Worm (Caenorhabditis elegans) whole organism, late embryonic: ENCODE results near the gene C18E9.5.

Source experiments
- F13H6.1 ChIP-seq: sonication (generic microtip); optimal IDR thresholded peaks from 2 replicates; lab custom pipeline; 2016; ENCODE audit warnings: missing genetic modification characterization, missing compliant biosample characterization
- K02D7.2 ChIP-seq: sonication (generic microtip); optimal IDR thresholded peaks from 2 replicates; lab custom pipeline; 2017; ENCODE audit warnings: mild to moderate bottlenecking, missing genetic modification characterization, missing compliant biosample characterization
- T23F11.4 ChIP-seq: fragments of 200-800 bp; sonication (Bioruptor generic); optimal IDR thresholded peaks from 2 replicates; lab custom pipeline; 2018; ENCODE audit warnings: mild to moderate bottlenecking, missing genetic modification characterization, missing compliant biosample characterization
- ahr-1 ChIP-seq: sonication (generic microtip); optimal IDR thresholded peaks from 2 replicates; lab custom pipeline; 2016; ENCODE audit warnings: missing genetic modification characterization, missing compliant biosample characterization
- ceh-18 ChIP-seq: sonication (generic microtip); optimal IDR thresholded peaks from 2 replicates; lab custom pipeline; 2016; ENCODE audit warnings: missing genetic modification characterization, missing compliant biosample characterization
- ceh-19 ChIP-seq: fragments of 200-800 bp; sonication (Bioruptor generic); optimal IDR thresholded peaks from 2 replicates; lab custom pipeline; 2018; ENCODE audit warnings: mild to moderate bottlenecking, missing genetic modification characterization, missing compliant biosample characterization
- ceh-22 ChIP-seq: sonication (generic microtip); optimal IDR thresholded peaks from 2 replicates; lab custom pipeline; 2017; ENCODE audit warnings: missing biosample characterization, missing genetic modification characterization
- ceh-24 ChIP-seq: sonication (generic microtip); optimal IDR thresholded peaks from 2 replicates; lab custom pipeline; 2016; ENCODE audit warnings: mild to moderate bottlenecking, missing genetic modification characterization, missing compliant biosample characterization
- ceh-31 ChIP-seq: sonication (generic microtip); optimal IDR thresholded peaks from 2 replicates; lab custom pipeline; 2016; ENCODE audit warnings: missing genetic modification characterization, missing compliant biosample characterization
- ceh-34 ChIP-seq: sonication (generic microtip); optimal IDR thresholded peaks from 2 replicates; lab custom pipeline; 2016; ENCODE audit warnings: mild to moderate bottlenecking, missing genetic modification characterization, missing compliant biosample characterization
- ceh-48 ChIP-seq: sonication (generic microtip); optimal IDR thresholded peaks from 2 replicates; lab custom pipeline; 2016; ENCODE audit warnings: missing genetic modification characterization, inconsistent platforms, missing compliant biosample characterization
- ceh-9 ChIP-seq: sonication (generic microtip); optimal IDR thresholded peaks from 2 replicates; lab custom pipeline; 2016; ENCODE audit warnings: mild to moderate bottlenecking, missing genetic modification characterization, inconsistent platforms, missing compliant biosample characterization
- che-1 ChIP-seq: sonication (generic microtip); optimal IDR thresholded peaks from 2 replicates; lab custom pipeline; 2016; ENCODE audit warnings: mild to moderate bottlenecking, missing genetic modification characterization, missing compliant biosample characterization
- dmd-4 ChIP-seq: sonication (generic microtip); optimal IDR thresholded peaks from 2 replicates; lab custom pipeline; 2016; ENCODE audit warnings: borderline replicate concordance, missing genetic modification characterization, missing compliant biosample characterization
- dve-1 ChIP-seq: sonication (generic microtip); optimal IDR thresholded peaks from 2 replicates; lab custom pipeline; 2017; ENCODE audit warnings: antibody characterized with exemption, mild to moderate bottlenecking, missing genetic modification characterization, missing compliant biosample characterization
- elt-2 ChIP-seq: sonication (generic microtip); optimal IDR thresholded peaks from 2 replicates; lab custom pipeline; 2016; ENCODE audit warnings: missing genetic modification reagents, missing genetic modification characterization, missing compliant biosample characterization
- elt-4 ChIP-seq: sonication (generic microtip); optimal IDR thresholded peaks from 2 replicates; lab custom pipeline; 2016; ENCODE audit warnings: missing genetic modification characterization, missing compliant biosample characterization
- eyg-1 ChIP-seq: sonication (generic microtip); optimal IDR thresholded peaks from 2 replicates; lab custom pipeline; 2016; ENCODE audit warnings: missing genotype, missing genetic modification characterization, missing compliant biosample characterization
- fax-1 ChIP-seq: sonication (generic microtip); optimal IDR thresholded peaks from 2 replicates; lab custom pipeline; 2016; ENCODE audit warnings: missing genotype, missing genetic modification characterization, missing compliant biosample characterization
- fkh-6 ChIP-seq: sonication (generic microtip); optimal IDR thresholded peaks from 2 replicates; lab custom pipeline; 2016; ENCODE audit warnings: missing genetic modification characterization, missing compliant biosample characterization
- gmeb-2 ChIP-seq: sonication (generic microtip); optimal IDR thresholded peaks from 2 replicates; lab custom pipeline; 2016; ENCODE audit warnings: missing genetic modification characterization, inconsistent platforms, missing compliant biosample characterization
- hlh-30 ChIP-seq: sonication (generic microtip); optimal IDR thresholded peaks from 2 replicates; lab custom pipeline; 2017; ENCODE audit warnings: antibody characterized with exemption, missing genetic modification characterization, missing compliant biosample characterization; ENCODE audit not compliant: insufficient read depth
- hlh-8 ChIP-seq: sonication (generic microtip); optimal IDR thresholded peaks from 2 replicates; lab custom pipeline; 2016; ENCODE audit warnings: missing genotype, missing genetic modification characterization, missing compliant biosample characterization
- lim-6 ChIP-seq: sonication (generic microtip); optimal IDR thresholded peaks from 2 replicates; lab custom pipeline; 2016; ENCODE audit warnings: missing genetic modification characterization, missing compliant biosample characterization
- lin-11 ChIP-seq: fragments of 200-800 bp; sonication (Bioruptor generic); optimal IDR thresholded peaks from 2 replicates; lab custom pipeline; 2018; ENCODE audit warnings: mild to moderate bottlenecking, missing genetic modification characterization, missing compliant biosample characterization
- mec-3 ChIP-seq: sonication (generic microtip); optimal IDR thresholded peaks from 2 replicates; lab custom pipeline; 2016; ENCODE audit warnings: borderline replicate concordance, missing genetic modification characterization, missing compliant biosample characterization
- nhr-11 ChIP-seq: fragments of 150-350 bp; optimal IDR thresholded peaks from 2 replicates; lab custom pipeline; 2014; ENCODE audit warnings: missing biosample characterization, missing genetic modification characterization
- nhr-232 ChIP-seq: sonication (generic microtip); optimal IDR thresholded peaks from 2 replicates; lab custom pipeline; 2016; ENCODE audit warnings: missing genetic modification characterization, missing compliant biosample characterization
- npax-4 ChIP-seq: sonication (generic microtip); optimal IDR thresholded peaks from 2 replicates; lab custom pipeline; 2016; ENCODE audit warnings: missing genetic modification characterization, missing compliant biosample characterization
- odd-2 ChIP-seq: sonication (generic microtip); optimal IDR thresholded peaks from 2 replicates; lab custom pipeline; 2017; ENCODE audit warnings: antibody characterized with exemption, mild to moderate bottlenecking, missing genetic modification characterization, missing compliant biosample characterization
- pag-3 ChIP-seq: sonication (generic microtip); optimal IDR thresholded peaks from 2 replicates; lab custom pipeline; 2016; ENCODE audit warnings: missing compliant biosample characterization, missing genetic modification characterization, borderline replicate concordance
- pat-9 ChIP-seq: fragments of 200-800 bp; sonication (Bioruptor generic); optimal IDR thresholded peaks from 2 replicates; lab custom pipeline; 2018; ENCODE audit warnings: mild to moderate bottlenecking, missing genetic modification characterization, moderate library complexity, missing compliant biosample characterization
- pax-1 ChIP-seq: fragments of 150-350 bp; optimal IDR thresholded peaks from 2 replicates; lab custom pipeline; 2014; ENCODE audit warnings: missing biosample characterization, missing genetic modification characterization
- pha-2 ChIP-seq: sonication (generic microtip); optimal IDR thresholded peaks from 2 replicates; lab custom pipeline; 2017; ENCODE audit warnings: mild to moderate bottlenecking, missing genetic modification characterization, missing compliant biosample characterization
- pha-4 ChIP-seq: fragments of 150-350 bp; optimal IDR thresholded peaks from 2 replicates; lab custom pipeline; 2018; ENCODE audit warnings: missing biosample characterization, missing genetic modification reagents, missing genetic modification characterization
- pros-1 ChIP-seq: fragments of 150-350 bp; optimal IDR thresholded peaks from 2 replicates; lab custom pipeline; 2014; ENCODE audit warnings: missing biosample characterization, missing genetic modification reagents, missing genetic modification characterization
- ref-2 ChIP-seq: sonication (generic microtip); optimal IDR thresholded peaks from 2 replicates; lab custom pipeline; 2016; ENCODE audit warnings: missing genetic modification characterization, missing compliant biosample characterization
- rnt-1 ChIP-seq: sonication (generic microtip); optimal IDR thresholded peaks from 2 replicates; lab custom pipeline; 2016; ENCODE audit warnings: missing genetic modification characterization, missing compliant biosample characterization
- sdc-2 ChIP-seq: sonication (generic microtip); optimal IDR thresholded peaks from 2 replicates; lab custom pipeline; 2016; ENCODE audit warnings: missing genotype, missing genetic modification characterization, missing compliant biosample characterization
- sox-2 ChIP-seq: fragments of 200-800 bp; sonication (Bioruptor generic); IDR thresholded peaks from 2 replicates; pipeline ENCODE4 v1.3.6; 2022; ENCODE audit warnings: missing genetic modification reagents, missing genetic modification characterization, missing compliant biosample characterization
- sox-4 ChIP-seq: sonication (generic microtip); optimal IDR thresholded peaks from 2 replicates; lab custom pipeline; 2017; ENCODE audit warnings: mild to moderate bottlenecking, missing genetic modification characterization, inconsistent platforms, missing compliant biosample characterization
- tbx-2 ChIP-seq: sonication (generic microtip); optimal IDR thresholded peaks from 2 replicates; lab custom pipeline; 2016; ENCODE audit warnings: missing genetic modification characterization, missing compliant biosample characterization
- tbx-7 ChIP-seq: sonication (generic microtip); optimal IDR thresholded peaks from 2 replicates; lab custom pipeline; 2016; ENCODE audit warnings: missing genotype, missing genetic modification characterization, missing compliant biosample characterization
- unc-3 ChIP-seq, 2 experiments: fragments of 200-800 bp in 1 of 2; sonication (Bioruptor generic) in 1 of 2; sonication (generic microtip) in 1 of 2; conservative IDR thresholded peaks in 1 of 2; optimal IDR thresholded peaks in 1 of 2; 2 replicates each; pipeline versions ENCODE4 v1.3.6 to Lab custom; 2016 to 2022; ENCODE audit warnings: missing compliant biosample characterization in 2 of 2, missing genetic modification characterization in 2 of 2, missing genetic modification reagents in 1 of 2
- unc-42 ChIP-seq: sonication (generic microtip); optimal IDR thresholded peaks from 2 replicates; lab custom pipeline; 2016; ENCODE audit warnings: missing genotype, missing genetic modification characterization, missing compliant biosample characterization
- unc-55 ChIP-seq: sonication (generic microtip); optimal IDR thresholded peaks from 2 replicates; lab custom pipeline; 2017; ENCODE audit warnings: missing biosample characterization, missing genetic modification reagents, missing genetic modification characterization
- unc-86 ChIP-seq: sonication (generic microtip); optimal IDR thresholded peaks from 2 replicates; lab custom pipeline; 2016; ENCODE audit warnings: missing genetic modification characterization, missing compliant biosample characterization
- zip-5 ChIP-seq: sonication (generic microtip); optimal IDR thresholded peaks from 2 replicates; lab custom pipeline; 2016; ENCODE audit warnings: missing genetic modification characterization, missing compliant biosample characterization

The C18E9.5 gene

ce11 chrII:9010708-9011107, 40.9 kb downstream of the C18E9.5 start (continued):
- TF ChIP-seq ceh-34 (no peak), odd-2 (tag; lab: Kevin White, UChicago) (no peak), T23F11.4 (GFP tag; lab: Kevin White, UChicago) (no peak), ceh-19 (GFP tag; lab: Kevin White, UChicago) (peak; percentile 15), ceh-22 (tag; lab: Kevin White, UChicago) (no peak), tbx-2 (tag; lab: Kevin White, UChicago) (no peak)

- TF ChIP-seq unc-86 (tag; lab: Kevin White, UChicago) (no peak), ahr-1 (tag; lab: Kevin White, UChicago) (no peak), ref-2 (tag; lab: Kevin White, UChicago) (peak; percentile 14), ceh-22 (tag; lab: Kevin White, UChicago) (no peak), elt-2 (no peak), unc-42 (tag; lab: Kevin White, UChicago) (no peak), dmd-4 (no peak), mec-3 (tag; lab: Kevin White, UChicago) (peak; percentile 64), F13H6.1 (tag; lab: Kevin White, UChicago) (no peak), npax-4 (tag; lab: Kevin White, UChicago) (no peak), nhr-11 (tag; lab: Kevin White, UChicago) (no peak), ceh-34 (peak; percentile 61), ceh-18 (tag; lab: Kevin White, UChicago) (peak; percentile 42), sox-4 (tag; lab: Kevin White, UChicago) (no peak), elt-4 (peak; percentile 23), zip-5 (tag; lab: Kevin White, UChicago) (no peak), nhr-232 (no peak), ceh-24 (tag; lab: Kevin White, UChicago) (no peak), ceh-9 (tag; lab: Kevin White, UChicago) (no peak), tbx-7 (tag; lab: Kevin White, UChicago) (no peak), pros-1 (no peak), hlh-30 (tag; lab: Kevin White, UChicago) (peak; percentile 65), pax-1 (no peak), gmeb-2 (no peak), pag-3 (tag; lab: Kevin White, UChicago) (no peak), hlh-8 (no peak), che-1 (tag; lab: Kevin White, UChicago) (no peak), K02D7.2 (no peak), fax-1 (tag; lab: Kevin White, UChicago) (no peak), sdc-2 (tag; lab: Kevin White, UChicago) (peak; percentile 39), pha-2 (tag; lab: Kevin White, UChicago) (no peak), odd-2 (tag; lab: Kevin White, UChicago) (no peak), fkh-6 (tag; lab: Kevin White, UChicago) (no peak), ceh-31 (tag; lab: Kevin White, UChicago) (peak; percentile 9), unc-55 (GFP tag; lab: Kevin White, UChicago) (no peak), T23F11.4 (GFP tag; lab: Kevin White, UChicago) (no peak), sox-2 (GFP tag; lab: Robert Waterston, UW) (no peak)
- TF ChIP-seq, all 69 proteins: peak for 8
Measured at ce11 chrII:9013341-9013740, 43.6 kb downstream of the C18E9.5 start.

ce11 chrII:9014188-9014587, 44.4 kb downstream of the C18E9.5 start:
- no peak for TF ChIP-seq pha-2 (tag; lab: Kevin White, UChicago)
- no peak for TF ChIP-seq pag-3 (tag; lab: Kevin White, UChicago)
- no peak for TF ChIP-seq sox-4 (tag; lab: Kevin White, UChicago)
- no peak for TF ChIP-seq dve-1 (tag; lab: Kevin White, UChicago)
- TF ChIP-seq ref-2 (tag; lab: Kevin White, UChicago): no peak
- no peak for TF ChIP-seq lim-6 (tag; lab: Kevin White, UChicago)
- TF ChIP-seq pat-9 (tag; lab: Kevin White, UChicago): no peak
- TF ChIP-seq pha-4: no peak
- TF ChIP-seq unc-3 (GFP tag; conservative IDR thresholded peaks at IDR 0.05; lab: Robert Waterston, UW): no peak
- TF ChIP-seq unc-3 (tag; optimal IDR thresholded peaks at IDR 0.05; lab: Kevin White, UChicago): no peak
- TF ChIP-seq rnt-1 (tag; lab: Kevin White, UChicago): no peak
- no peak for TF ChIP-seq ceh-48 (tag; lab: Kevin White, UChicago)
- no peak for TF ChIP-seq lin-11
- no peak for TF ChIP-seq eyg-1 (tag; lab: Kevin White, UChicago)
